Fruit fly (Drosophila melanogaster): ENCODE data around the gene Fhos.

Fhos gene

dm6 chr3L:8719990-8720559 lies 33.3 kb upstream of the Fhos start, which contains the start of gene SrpRbeta:
TSS of gene SrpRbeta (minus strand) at chr3L:8720225.
- TF ChIP-seq ken (GFP tag; IDR thresholded peaks at IDR 0.05): 0 out of 3 replicates have a peak, but pooled peaks have one; percentile 5
- TF ChIP-seq vfl (GFP tag; optimal IDR thresholded peaks at IDR 0.05): peak; percentile 47
- peak; percentile 35 for TF ChIP-seq Mad (GFP tag; optimal IDR thresholded peaks at IDR 0.05)
- TF ChIP-seq ara (GFP tag; IDR thresholded peaks at IDR 0.05): peak; percentile 27; the same call in 1 of the 2 replicates
- TF ChIP-seq CG11247 (GFP tag; IDR thresholded peaks at IDR 0.05): peak; percentile 17; the same call in 1 of the 2 replicates
- TF ChIP-seq unpg (GFP tag; optimal IDR thresholded peaks at IDR 0.05): no peak
- peak; percentile 29 for TF ChIP-seq NC2β (GFP tag; optimal IDR thresholded peaks at IDR 0.05)
- TF ChIP-seq repo (GFP tag; optimal IDR thresholded peaks at IDR 0.05): peak; percentile 4
- no peak for TF ChIP-seq gsb-n (tag; optimal IDR thresholded peaks at IDR 0.05)
- peak; percentile 22 for TF ChIP-seq CG4617 (GFP tag; optimal IDR thresholded peaks at IDR 0.05; ENCODE audit: borderline replicate concordance)
- TF ChIP-seq CG7745 (tag; optimal IDR thresholded peaks at IDR 0.05): no peak
- TF ChIP-seq Blimp-1 (GFP tag; optimal IDR thresholded peaks at IDR 0.05): no peak
- TF ChIP-seq Six4 (GFP tag; optimal IDR thresholded peaks at IDR 0.05): peak; percentile 19
- no peak for TF ChIP-seq CG14050 (GFP tag; IDR thresholded peaks at IDR 0.05)
- peak; percentile 28 for TF ChIP-seq CG7987 (GFP tag; optimal IDR thresholded peaks at IDR 0.05)
- peak in 1 of 3 experiments; percentile 11 for TF ChIP-seq Stat92E (GFP tag; optimal IDR thresholded peaks at IDR 0.05)
- TF ChIP-seq Trl (optimal IDR thresholded peaks at IDR 0.05): no peak
- TF ChIP-seq Trl (GFP tag; optimal IDR thresholded peaks at IDR 0.05): peak; percentile 45
- TF ChIP-seq unc-4 (GFP tag; IDR thresholded peaks at IDR 0.05; ENCODE audit: partially characterized antibody): no peak
- TF ChIP-seq HLH3B (GFP tag; IDR thresholded peaks at IDR 0.05): no peak
- 0 out of 2 replicates have a peak, but pooled peaks have one; percentile 11 for TF ChIP-seq CG13287 (GFP tag; IDR thresholded peaks at IDR 0.05; ENCODE audit: partially characterized antibody)
- peak; percentile 17 for TF ChIP-seq jumu (GFP tag; optimal IDR thresholded peaks at IDR 0.05)
- TF ChIP-seq Dad (GFP tag; optimal IDR thresholded peaks at IDR 0.05): peak; percentile 26
- peak; percentile 1 for TF ChIP-seq Nf-YC (tag; optimal IDR thresholded peaks at IDR 0.05)
- TF ChIP-seq nom (GFP tag; optimal IDR thresholded peaks at IDR 0.05): peak; percentile 40
- peak; percentile 11 for TF ChIP-seq mam (GFP tag; optimal IDR thresholded peaks at IDR 0.05)
- 0 out of 3 replicates have a peak, but pooled peaks have one; percentile 18 for TF ChIP-seq dysf (GFP tag; IDR thresholded peaks at IDR 0.05)
- TF ChIP-seq NFAT (GFP tag; IDR thresholded peaks at IDR 0.05): peak; percentile 65; the same call in 1 of the 2 replicates
- peak; percentile 37 for TF ChIP-seq kay (GFP tag; optimal IDR thresholded peaks at IDR 0.05)
- peak; percentile 28 for TF ChIP-seq CG12155 (GFP tag; optimal IDR thresholded peaks at IDR 0.05)
- peak; percentile 23 for TF ChIP-seq Ets97D (GFP tag; optimal IDR thresholded peaks at IDR 0.05)
- no peak for TF ChIP-seq H15 (GFP tag; IDR thresholded peaks at IDR 0.05)
- no peak for TF ChIP-seq cwo (GFP tag; optimal IDR thresholded peaks at IDR 0.05)
- 0 out of 3 replicates have a peak, but pooled peaks have one; percentile 52 for TF ChIP-seq so (GFP tag; IDR thresholded peaks at IDR 0.05)
- TF ChIP-seq Sin3A (optimal IDR thresholded peaks at IDR 0.05): peak; percentile 11
- no peak for TF ChIP-seq Hr39 (optimal IDR thresholded peaks at IDR 0.05)
- TF ChIP-seq MBD-R2 (GFP tag; IDR thresholded peaks at IDR 0.05): peak; percentile 63; the same call in 1 of the 2 replicates
- TF ChIP-seq CG9932 (GFP tag; IDR thresholded peaks at IDR 0.05): peak; percentile 33; the same call in 1 of the 2 replicates
- TF ChIP-seq oc (tag; optimal IDR thresholded peaks at IDR 0.05): no peak
- TF ChIP-seq CG34376 (GFP tag; optimal IDR thresholded peaks at IDR 0.05): peak; percentile 34
- TF ChIP-seq Dip3 (GFP tag; optimal IDR thresholded peaks at IDR 0.05): peak; percentile 22
- peak; percentile 46 for TF ChIP-seq NfI (GFP tag; optimal IDR thresholded peaks at IDR 0.05)
- TF ChIP-seq Bteb2 (GFP tag; optimal IDR thresholded peaks at IDR 0.05): peak; percentile 43
- peak; percentile 99 for TF ChIP-seq MESR4 (GFP tag; optimal IDR thresholded peaks at IDR 0.05)
- TF ChIP-seq CG17912 (GFP tag; optimal IDR thresholded peaks at IDR 0.05): no peak
- peak; percentile 47 for TF ChIP-seq her (GFP tag; optimal IDR thresholded peaks at IDR 0.05)
- TF ChIP-seq stc (GFP tag; IDR thresholded peaks at IDR 0.05): no peak
- TF ChIP-seq E2f1 (GFP tag; IDR thresholded peaks at IDR 0.05): no peak
- peak; percentile 50 for TF ChIP-seq Xbp1 (GFP tag; optimal IDR thresholded peaks at IDR 0.05)
- TF ChIP-seq ems (GFP tag; optimal IDR thresholded peaks at IDR 0.05): peak; percentile 7
- peak; percentile 7; the same call in 1 of the 2 replicates for TF ChIP-seq amos (GFP tag; IDR thresholded peaks at IDR 0.05; ENCODE audit: partially characterized antibody)

Measured in whole organism, embryonic.